Fruit fly (Drosophila melanogaster) whole organism, embryonic: ENCODE results near the gene Fdh.

ENCODE experiments used
- Asciz ChIP-seq: fragments of 200-800 bp; sonication (Bioruptor generic); optimal IDR thresholded peaks from 2 replicates; lab custom pipeline; 2017; ENCODE audit warnings: missing biosample characterization, mild to moderate bottlenecking, missing genetic modification characterization, missing genetic modification reagents
- Bdp1 ChIP-seq: fragments of 200-800 bp; sonication (Bioruptor generic); optimal IDR thresholded peaks from 3 replicates; lab custom pipeline; 2016; ENCODE audit warnings: missing biosample characterization, missing genetic modification characterization
- BtbVII ChIP-seq: fragments of 200-800 bp; sonication (Bioruptor generic); optimal IDR thresholded peaks from 3 replicates; lab custom pipeline; 2017; ENCODE audit warnings: missing biosample characterization, mild to moderate bottlenecking, missing genetic modification characterization
- CG10543 ChIP-seq: fragments of 200-800 bp; sonication (Bioruptor generic); optimal IDR thresholded peaks from 3 replicates; lab custom pipeline; 2017; ENCODE audit warnings: missing biosample characterization, mild to moderate bottlenecking, missing genetic modification characterization, moderate library complexity
- CG12769 ChIP-seq: fragments of 200-800 bp; sonication (Bioruptor generic); optimal IDR thresholded peaks from 2 replicates; lab custom pipeline; 2019; ENCODE audit warnings: missing biosample characterization, mild to moderate bottlenecking, missing genetic modification characterization, moderate library complexity
- CG14667 ChIP-seq: fragments of 200-800 bp; sonication (Bioruptor generic); IDR thresholded peaks from 2 replicates; pipeline ENCODE4 v1.3.6; 2022; ENCODE audit warnings: missing biosample characterization, missing genetic modification characterization
- CG15479 ChIP-seq: fragments of 200-800 bp; sonication (Bioruptor generic); optimal IDR thresholded peaks from 3 replicates; lab custom pipeline; 2019; ENCODE audit warnings: missing biosample characterization, mild to moderate bottlenecking, missing genetic modification characterization, moderate library complexity
- CG2120 ChIP-seq: fragments of 200-800 bp; sonication (Bioruptor generic); optimal IDR thresholded peaks from 3 replicates; lab custom pipeline; 2016; ENCODE audit warnings: missing biosample characterization, missing genetic modification characterization
- CG2875 ChIP-seq: fragments of 200-800 bp; sonication (Bioruptor generic); optimal IDR thresholded peaks from 2 replicates; lab custom pipeline; 2017; ENCODE audit warnings: missing biosample characterization, mild to moderate bottlenecking, missing genetic modification characterization, missing genetic modification reagents
- CG30020 ChIP-seq: fragments of 200-800 bp; optimal IDR thresholded peaks from 2 replicates; lab custom pipeline; 2019; ENCODE audit warnings: missing biosample characterization, mild to moderate bottlenecking, missing genetic modification characterization, moderate library complexity
- CG30403 ChIP-seq: fragments of 200-800 bp; sonication (Bioruptor generic); optimal IDR thresholded peaks from 3 replicates; lab custom pipeline; 2016; ENCODE audit warnings: missing biosample characterization, missing genetic modification characterization
- CG31365 ChIP-seq: fragments of 200-800 bp; sonication (Bioruptor generic); optimal IDR thresholded peaks from 2 replicates; lab custom pipeline; 2018; ENCODE audit warnings: missing biosample characterization, mild to moderate bottlenecking, missing genetic modification characterization
- CG34224 ChIP-seq: fragments of 200-800 bp; sonication (Bioruptor generic); IDR thresholded peaks from 3 replicates; pipeline ENCODE4 v1.3.6; 2022; ENCODE audit warnings: missing biosample characterization, missing genetic modification characterization; ENCODE audit not compliant: partially characterized antibody
- CG3726 ChIP-seq: fragments of 200-800 bp; sonication (Bioruptor generic); IDR thresholded peaks from 3 replicates; pipeline ENCODE4, ENCODE4 v1.3.6; 2022; ENCODE audit warnings: missing biosample characterization, missing genetic modification characterization
- CG3838 ChIP-seq: fragments of 200-800 bp; sonication (Bioruptor generic); optimal IDR thresholded peaks from 3 replicates; lab custom pipeline; 2016; ENCODE audit warnings: missing biosample characterization, missing genetic modification characterization
- CG4360 ChIP-seq: fragments of 200-800 bp; sonication (Bioruptor generic); IDR thresholded peaks from 2 replicates; pipeline ENCODE4 v1.3.6; 2022; ENCODE audit warnings: missing biosample characterization, missing genetic modification characterization
- CG6272 ChIP-seq: fragments of 200-800 bp; sonication (Bioruptor generic); IDR thresholded peaks from 2 replicates; pipeline ENCODE4 v1.3.6; 2022; ENCODE audit warnings: missing biosample characterization, missing genetic modification characterization
- CG6654 ChIP-seq: fragments of 200-800 bp; sonication (Bioruptor generic); optimal IDR thresholded peaks from 2 replicates; lab custom pipeline; 2017; ENCODE audit warnings: missing biosample characterization, mild to moderate bottlenecking, missing genetic modification characterization
- CG6854 ChIP-seq: fragments of 200-800 bp; sonication (Bioruptor generic); optimal IDR thresholded peaks from 3 replicates; lab custom pipeline; 2017; ENCODE audit warnings: missing biosample characterization, mild to moderate bottlenecking, missing genetic modification characterization
- CG7786 ChIP-seq: fragments of 200-800 bp; sonication (Bioruptor generic); optimal IDR thresholded peaks from 2 replicates; lab custom pipeline; 2016; ENCODE audit warnings: missing biosample characterization, missing genetic modification characterization
- CG7839 ChIP-seq: fragments of 200-800 bp; sonication (Bioruptor generic); optimal IDR thresholded peaks from 3 replicates; lab custom pipeline; 2018; ENCODE audit warnings: missing biosample characterization, mild to moderate bottlenecking, missing genetic modification characterization, moderate library complexity
- CG7928 ChIP-seq: fragments of 200-800 bp; sonication (Bioruptor generic); optimal IDR thresholded peaks from 2 replicates; lab custom pipeline; 2017; ENCODE audit warnings: missing biosample characterization, mild to moderate bottlenecking, missing genetic modification characterization
- Dp ChIP-seq: fragments of 200-800 bp; sonication (Bioruptor generic); optimal IDR thresholded peaks from 2 replicates; lab custom pipeline; 2018; ENCODE audit warnings: missing biosample characterization, mild to moderate bottlenecking, missing genetic modification characterization, moderate library complexity
- Elba2 ChIP-seq: fragments of 200-800 bp; sonication (Bioruptor generic); optimal IDR thresholded peaks from 3 replicates; lab custom pipeline; 2016; ENCODE audit warnings: missing biosample characterization, missing genetic modification characterization
- HLH54F ChIP-seq: fragments of 200-800 bp; sonication (Bioruptor generic); optimal IDR thresholded peaks from 3 replicates; lab custom pipeline; 2016; ENCODE audit warnings: missing biosample characterization, missing genetic modification characterization
- MESR4 ChIP-seq: fragments of 200-800 bp; sonication (Bioruptor generic); optimal IDR thresholded peaks from 2 replicates; lab custom pipeline; 2018; ENCODE audit warnings: missing biosample characterization, mild to moderate bottlenecking, missing genetic modification characterization, moderate library complexity
- Pdp1 ChIP-seq, 2 experiments: fragments of 200-800 bp; sonication (Bioruptor generic); optimal IDR thresholded peaks; 3 replicates each; lab custom pipeline; 2016; ENCODE audit warnings: missing biosample characterization in 2 of 2, missing genetic modification characterization in 2 of 2, mild to moderate bottlenecking in 1 of 2, moderate library complexity in 1 of 2
- Six4 ChIP-seq: fragments of 200-800 bp; sonication (Bioruptor generic); optimal IDR thresholded peaks from 2 replicates; lab custom pipeline; 2016; ENCODE audit warnings: missing biosample characterization, missing genetic modification characterization
- Spps ChIP-seq: fragments of 200-800 bp; sonication (Bioruptor generic); optimal IDR thresholded peaks from 2 replicates; lab custom pipeline; 2018; ENCODE audit warnings: missing biosample characterization, mild to moderate bottlenecking, missing genetic modification characterization
- Sry-β ChIP-seq: fragments of 200-800 bp; sonication (Bioruptor generic); optimal IDR thresholded peaks from 2 replicates; lab custom pipeline; 2018; ENCODE audit warnings: missing biosample characterization, mild to moderate bottlenecking, missing genetic modification characterization, moderate library complexity
- Stat92E ChIP-seq, 3 experiments: fragments of >200 bp in 2 of 3; fragments of 200-800 bp in 1 of 3; sonication (Bioruptor generic) in 1 of 3; optimal IDR thresholded peaks; 2 replicates each; lab custom pipeline; 2017 to 2019; ENCODE audit warnings: missing biosample characterization in 3 of 3, missing genetic modification characterization in 3 of 3, mild to moderate bottlenecking in 1 of 3, moderate library complexity in 1 of 3
- aop ChIP-seq: fragments of 200-800 bp; sonication (Bioruptor generic); IDR thresholded peaks from 2 replicates; pipeline ENCODE4 v1.3.6; 2022; ENCODE audit warnings: missing biosample characterization, missing genetic modification characterization
- ap ChIP-seq: fragments of 200-800 bp; sonication (Bioruptor generic); IDR thresholded peaks from 2 replicates; pipeline ENCODE4 v1.3.6; 2022; ENCODE audit warnings: missing biosample characterization, missing genetic modification characterization
- bbx ChIP-seq: fragments of 200-800 bp; sonication (Bioruptor generic); IDR thresholded peaks from 2 replicates; pipeline ENCODE4 v1.3.6; 2022; ENCODE audit warnings: missing biosample characterization, missing genetic modification characterization; ENCODE audit not compliant: partially characterized antibody
- dan ChIP-seq: fragments of 200-800 bp; sonication (Bioruptor generic); IDR thresholded peaks from 2 replicates; pipeline ENCODE4 v1.3.6; 2022; ENCODE audit warnings: missing biosample characterization, missing genetic modification characterization
- dmrt11E ChIP-seq: fragments of 200-800 bp; sonication (Bioruptor generic); optimal IDR thresholded peaks from 3 replicates; lab custom pipeline; 2018; ENCODE audit warnings: missing biosample characterization, mild to moderate bottlenecking, missing genetic modification characterization, moderate library complexity
- dpn ChIP-seq, 2 experiments: fragments of 200-800 bp; sonication (Bioruptor generic); optimal IDR thresholded peaks; 3 replicates each; lab custom pipeline; 2016; ENCODE audit warnings: missing biosample characterization in 2 of 2, missing genetic modification characterization in 2 of 2
- grau ChIP-seq: fragments of 200-800 bp; optimal IDR thresholded peaks from 3 replicates; lab custom pipeline; 2019; ENCODE audit warnings: missing biosample characterization, mild to moderate bottlenecking, missing genetic modification characterization, moderate library complexity
- hbn ChIP-seq: fragments of 200-800 bp; sonication (Bioruptor generic); IDR thresholded peaks from 2 replicates; pipeline ENCODE4 v1.3.6; 2022; ENCODE audit warnings: missing biosample characterization, missing genetic modification characterization; ENCODE audit not compliant: partially characterized antibody
- klu ChIP-seq: fragments of 200-800 bp; sonication (Bioruptor generic); IDR thresholded peaks from 2 replicates; pipeline ENCODE4 v1.3.6; 2022; ENCODE audit warnings: missing biosample characterization, missing genetic modification characterization
- lov ChIP-seq, 2 experiments: fragments of 200-800 bp in 1 of 2; fragments of >200 bp in 1 of 2; sonication (Bioruptor generic) in 1 of 2; IDR thresholded peaks in 1 of 2; optimal IDR thresholded peaks in 1 of 2; 2 replicates in 1 of 2; 3 replicates in 1 of 2; pipeline versions ENCODE4 v1.3.6 to Lab custom; 2017 to 2022; ENCODE audit warnings: missing biosample characterization in 1 of 2, missing genetic modification characterization in 1 of 2
- onecut ChIP-seq: fragments of 200-800 bp; sonication (Bioruptor generic); IDR thresholded peaks from 2 replicates; pipeline ENCODE4 v1.3.6; 2022; ENCODE audit warnings: missing biosample characterization, missing genetic modification characterization
- pho ChIP-seq: fragments of 200-800 bp; sonication (Bioruptor generic); optimal IDR thresholded peaks from 2 replicates; lab custom pipeline; 2016; ENCODE audit warnings: missing biosample characterization, missing genetic modification characterization
- pita ChIP-seq: fragments of 200-800 bp; sonication (Bioruptor generic); optimal IDR thresholded peaks from 2 replicates; lab custom pipeline; 2017; ENCODE audit warnings: missing biosample characterization, mild to moderate bottlenecking, missing genetic modification characterization
- rib ChIP-seq: fragments of 200-800 bp; sonication (Bioruptor generic); IDR thresholded peaks from 2 replicates; pipeline ENCODE4 v1.3.6; 2022; ENCODE audit warnings: missing biosample characterization, missing genetic modification characterization
- sim ChIP-seq: fragments of 200-800 bp; sonication (Bioruptor generic); IDR thresholded peaks from 2 replicates; pipeline ENCODE4 v1.3.6; 2022; ENCODE audit warnings: missing biosample characterization, missing genetic modification characterization
- sr ChIP-seq: fragments of 200-800 bp; sonication (Bioruptor generic); IDR thresholded peaks from 3 replicates; pipeline ENCODE4 v1.3.6; 2022; ENCODE audit warnings: missing biosample characterization, missing genetic modification characterization
- toy ChIP-seq: fragments of 200-800 bp; sonication (Bioruptor generic); IDR thresholded peaks from 2 replicates; pipeline ENCODE4 v1.3.6; 2022; ENCODE audit warnings: missing biosample characterization, missing genetic modification characterization
- unpg ChIP-seq: fragments of 200-800 bp; sonication (Bioruptor generic); optimal IDR thresholded peaks from 3 replicates; lab custom pipeline; 2018; ENCODE audit warnings: missing biosample characterization, mild to moderate bottlenecking, missing genetic modification characterization, moderate library complexity

Gene Fdh

DNA sequence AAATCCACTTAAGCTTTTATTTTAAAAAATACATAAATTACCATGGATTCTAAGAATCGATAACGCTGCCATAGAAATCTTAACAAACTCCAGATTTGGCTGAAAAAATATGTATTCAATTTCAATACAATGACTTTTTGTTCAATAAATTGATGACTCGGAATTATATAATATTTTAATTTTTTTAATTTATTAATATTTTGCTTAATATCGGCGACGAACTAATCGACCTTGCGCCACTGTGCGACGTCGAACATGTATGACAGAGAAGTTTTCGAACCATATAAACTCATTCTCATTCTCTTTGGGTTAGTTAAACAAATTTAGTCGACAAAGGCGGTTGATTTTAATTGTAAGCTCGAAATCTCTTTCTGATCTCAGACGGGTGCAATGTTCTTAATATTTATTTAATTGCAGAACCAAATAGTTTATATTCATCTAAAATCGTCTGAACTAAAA lies 22.6 kb downstream of the Fdh start, which contains the start of gene CG42394 (continued):
- peak; percentile 70; the same call in 1 of the 3 replicates for TF ChIP-seq sr (GFP tag; lab: Robert Waterston, UW)
- TF ChIP-seq dan = no peak
- TF ChIP-seq Six4 (GFP tag; lab: Kevin White, UChicago) = peak; percentile 95
- TF ChIP-seq CG30020 = peak; percentile 76
- no peak for TF ChIP-seq lov (optimal IDR thresholded peaks at IDR 0.05; lab: Kevin White, UChicago)
- peak; percentile 90 for TF ChIP-seq lov (GFP tag; IDR thresholded peaks at IDR 0.05; lab: Robert Waterston, UW)
- TF ChIP-seq Spps (tag; lab: Kevin White, UChicago) = peak; percentile 96
- peak; percentile 90 for TF ChIP-seq rib (GFP tag; lab: Robert Waterston, UW)
- peak; percentile 97 for TF ChIP-seq CG6854 (GFP tag; lab: Kevin White, UChicago)
- peak; percentile 85 for TF ChIP-seq CG10543 (GFP tag; lab: Kevin White, UChicago)
- TF ChIP-seq CG7928 (GFP tag; lab: Kevin White, UChicago) = peak; percentile 73
- TF ChIP-seq CG14667 (GFP tag; lab: Robert Waterston, UW) = peak; percentile 84
- peak; percentile 95 for TF ChIP-seq grau (tag; lab: Kevin White, UChicago)
- peak; percentile 40 for TF ChIP-seq CG31365 (tag; lab: Kevin White, UChicago)
- peak; percentile 88; the same call in 1 of the 3 replicates for TF ChIP-seq CG3726
- peak; percentile 25 for TF ChIP-seq MESR4 (GFP tag; lab: Kevin White, UChicago)
- TF ChIP-seq unpg (GFP tag; lab: Kevin White, UChicago) = peak; percentile 95
- TF ChIP-seq CG30403 = peak; percentile 92
- TF ChIP-seq ap (GFP tag; lab: Robert Waterston, UW) = peak; percentile 88
- no peak for TF ChIP-seq CG15479 (GFP tag; lab: Kevin White, UChicago)
- TF ChIP-seq HLH54F (GFP tag; lab: Kevin White, UChicago) = peak; percentile 60
- peak; percentile 97 for TF ChIP-seq Asciz
- no peak for TF ChIP-seq hbn (GFP tag; lab: Robert Waterston, UW)
- no peak for TF ChIP-seq CG34224
- peak; percentile 72 for TF ChIP-seq aop (GFP tag; lab: Robert Waterston, UW)
- TF ChIP-seq CG3838 (GFP tag; lab: Kevin White, UChicago) = peak; percentile 78
- TF ChIP-seq BtbVII (GFP tag; lab: Kevin White, UChicago) = peak; percentile 97
- TF ChIP-seq klu (GFP tag; lab: Robert Waterston, UW) = no peak
- peak; percentile 63 to 86 for TF ChIP-seq Pdp1 (GFP tag; optimal IDR thresholded peaks at IDR 0.05; lab: Kevin White, UChicago)
- no peak for TF ChIP-seq CG12769 (tag; lab: Kevin White, UChicago)
- TF ChIP-seq CG7786 = peak; percentile 29
- peak; percentile 46 for TF ChIP-seq Elba2 (GFP tag; lab: Kevin White, UChicago)
- peak; percentile 87 for TF ChIP-seq toy
- TF ChIP-seq CG6654 (GFP tag; lab: Kevin White, UChicago) = peak; percentile 89
- TF ChIP-seq dmrt11E (tag; lab: Kevin White, UChicago) = peak; percentile 95
- peak; percentile 68 for TF ChIP-seq pho (GFP tag; lab: Kevin White, UChicago)
- TF ChIP-seq CG7839 = peak; percentile 98
- TF ChIP-seq Stat92E (GFP tag; optimal IDR thresholded peaks at IDR 0.05; lab: Kevin White, UChicago) = peak in 1 of 3 experiments; percentile 83
- TF ChIP-seq dpn (GFP tag; optimal IDR thresholded peaks at IDR 0.05; lab: Kevin White, UChicago) = peak; percentile 66 to 92
- peak; percentile 68 for TF ChIP-seq Sry-β (GFP tag; lab: Kevin White, UChicago)
- peak; percentile 87 for TF ChIP-seq onecut (GFP tag; lab: Robert Waterston, UW)
- peak; percentile 5 for TF ChIP-seq Dp (GFP tag; lab: Kevin White, UChicago)
- peak; percentile 95 for TF ChIP-seq CG2875 (GFP tag; lab: Kevin White, UChicago)
- TF ChIP-seq CG2120 = peak; percentile 89
- TF ChIP-seq sim (GFP tag; lab: Robert Waterston, UW) = peak; percentile 90
- no peak for TF ChIP-seq pita (GFP tag; lab: Kevin White, UChicago)
- TF ChIP-seq CG6272 (GFP tag; lab: Robert Waterston, UW) = peak; percentile 88
- TF ChIP-seq bbx = 0 out of 2 replicates have a peak, but pooled peaks have one; percentile 37
- peak; percentile 64 for TF ChIP-seq Bdp1 (GFP tag; lab: Kevin White, UChicago)
- peak; percentile 72 for TF ChIP-seq CG4360
